Worm (Caenorhabditis elegans): ENCODE measurements around the gene srz-19.

srz-19 gene

DNA sequence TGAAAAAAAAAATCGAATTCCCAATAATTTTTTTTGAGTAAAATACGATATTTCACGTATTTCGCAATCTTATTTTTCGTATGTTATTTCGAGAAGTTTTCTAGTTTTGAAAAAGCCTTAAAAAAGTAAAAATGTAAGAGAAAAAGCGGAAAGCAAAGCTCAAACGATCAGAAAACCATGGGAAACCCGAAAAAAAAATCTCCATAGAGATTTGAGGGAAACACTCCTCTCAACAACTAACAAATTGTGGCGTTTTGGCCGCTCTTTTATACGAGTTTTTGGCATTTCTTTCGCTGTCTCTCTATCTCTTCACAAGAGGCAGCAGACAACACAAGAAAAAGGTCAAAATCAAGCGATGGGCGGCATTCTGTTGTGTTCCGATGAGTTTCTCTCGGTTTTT is 45.2 kb upstream of the srz-19 start:
- TF ChIP-seq zim-3 (tag; optimal IDR thresholded peaks at IDR 0.05) (no peak), mcd-1 (GFP tag; IDR thresholded peaks at IDR 0.05) (peak; percentile 30; the same call in 1 of the 2 replicates), ama-1 (optimal IDR thresholded peaks at IDR 0.05) (peak; percentile 58), ama-1 (GFP tag; optimal IDR thresholded peaks at IDR 0.05) (no peak), fkh-3 (tag; optimal IDR thresholded peaks at IDR 0.05) (no peak), ceh-27 (GFP tag; optimal IDR thresholded peaks at IDR 0.05) (peak; percentile 24), lin-40 (tag; optimal IDR thresholded peaks at IDR 0.05) (peak; percentile 42), K12H6.12 (tag; optimal IDR thresholded peaks at IDR 0.05) (peak; percentile 34), nhr-80 (tag; optimal IDR thresholded peaks at IDR 0.05) (peak; percentile 40), zfh-2 (GFP tag; conservative IDR thresholded peaks at IDR 0.05) (0 out of 2 replicates have a peak, but pooled peaks have one; percentile 21), K11D2.4 (GFP tag; IDR thresholded peaks at IDR 0.05) (0 out of 2 replicates have a peak, but pooled peaks have one; percentile 41), ztf-26 (tag; optimal IDR thresholded peaks at IDR 0.05) (no peak), tbp1 (GFP tag; optimal IDR thresholded peaks at IDR 0.05) (peak; percentile 32), dox-1 (GFP tag; IDR thresholded peaks at IDR 0.05) (peak; percentile 46; the same call in 1 of the 2 replicates), cebp-1 (GFP tag; IDR thresholded peaks at IDR 0.05) (peak; percentile 61; the same call in 1 of the 2 replicates), cebp-1 (tag; optimal IDR thresholded peaks at IDR 0.05) (peak; percentile 92), efl-1 (GFP tag; optimal IDR thresholded peaks at IDR 0.05) (no peak), attf-5 (GFP tag; optimal IDR thresholded peaks at IDR 0.05) (peak; percentile 29)

DNA sequence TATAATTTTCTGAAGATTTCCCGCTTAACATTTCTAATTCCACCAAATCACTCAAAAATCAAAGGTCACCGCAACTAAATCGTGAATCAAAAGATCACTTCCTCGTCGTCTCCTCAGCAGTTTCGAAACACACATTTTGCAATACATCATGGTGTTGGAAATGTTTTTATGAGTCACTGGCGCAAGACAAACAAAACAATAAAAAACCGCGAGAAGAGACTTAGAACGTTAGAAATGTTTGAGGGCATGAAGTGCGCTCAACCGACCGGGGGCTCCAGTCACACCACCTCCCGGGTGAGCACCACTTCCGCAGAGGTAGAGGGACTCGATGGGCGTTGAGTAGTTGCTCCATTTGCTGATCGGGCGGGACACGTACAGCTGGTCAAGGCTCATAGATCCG is 44.3 kb upstream of the srz-19 start:
- peak; percentile 89 for TF ChIP-seq zfh-2 (GFP tag; conservative IDR thresholded peaks at IDR 0.05)
- peak; percentile 49 for TF ChIP-seq dox-1 (GFP tag; IDR thresholded peaks at IDR 0.05)
- TF ChIP-seq cebp-1 (GFP tag; IDR thresholded peaks at IDR 0.05), result peak; percentile 84
- TF ChIP-seq cebp-1 (tag; optimal IDR thresholded peaks at IDR 0.05), result peak; percentile 92
- peak in 1 of 3 experiments; percentile 37 for TF ChIP-seq lin-35 (GFP tag; optimal IDR thresholded peaks at IDR 0.05)
- no peak for TF ChIP-seq mes-4 (tag; optimal IDR thresholded peaks at IDR 0.05)
- peak; percentile 5 for TF ChIP-seq attf-5 (GFP tag; optimal IDR thresholded peaks at IDR 0.05)
- TF ChIP-seq nhr-80 (tag; optimal IDR thresholded peaks at IDR 0.05), result peak; percentile 39
- no peak for TF ChIP-seq nfya-1 (tag; optimal IDR thresholded peaks at IDR 0.05; ENCODE audit: borderline replicate concordance, insufficient read depth)
- peak; percentile 39; the same call in 1 of the 2 replicates for TF ChIP-seq hmg-1.2 (GFP tag; IDR thresholded peaks at IDR 0.05)
- TF ChIP-seq Y53G8AR.9 (GFP tag; conservative IDR thresholded peaks at IDR 0.05), result 0 out of 2 replicates have a peak, but pooled peaks have one; percentile 19
- peak; percentile 34; the same call in 1 of the 2 replicates for TF ChIP-seq nfyb-1 (GFP tag; IDR thresholded peaks at IDR 0.05)
- TF ChIP-seq die-1 (tag; optimal IDR thresholded peaks at IDR 0.05), result no peak
- TF ChIP-seq bed-1 (GFP tag; IDR thresholded peaks at IDR 0.05), result no peak
- TF ChIP-seq egrh-3 (GFP tag; IDR thresholded peaks at IDR 0.05), result peak; percentile 24; the same call in 1 of the 2 replicates

ce11 chrIV:3876955-3877354 is 42.7 kb upstream of the srz-19 start:
- TF ChIP-seq cebp-1 (GFP tag; IDR thresholded peaks at IDR 0.05) (no peak), cebp-1 (tag; optimal IDR thresholded peaks at IDR 0.05) (no peak), attf-3 (GFP tag; conservative IDR thresholded peaks at IDR 0.05) (no peak), B0035.1 (tag; optimal IDR thresholded peaks at IDR 0.05) (no peak), him-1 (tag; optimal IDR thresholded peaks at IDR 0.05) (no peak), cebp-2 (GFP tag; IDR thresholded peaks at IDR 0.05) (no peak), sea-2 (GFP tag; IDR thresholded peaks at IDR 0.05) (no peak), tlf-1 (GFP tag; optimal IDR thresholded peaks at IDR 0.05) (no peak), F37B4.10 (GFP tag; IDR thresholded peaks at IDR 0.05) (no peak)
